Worm (Caenorhabditis elegans) whole organism, L2 larva: Measurements from ENCODE around the gene pqn-63.

ENCODE experiments used
- F13H6.1 ChIP-seq: sonication (generic microtip); optimal IDR thresholded peaks from 2 replicates; lab custom pipeline; 2016; ENCODE audit warnings: missing genetic modification characterization, missing compliant biosample characterization
- ama-1 ChIP-seq: fragments of 150-350 bp; optimal IDR thresholded peaks from 2 replicates; lab custom pipeline; 2018; ENCODE audit warnings: inconsistent platforms
- ceh-82 ChIP-seq: fragments of 150-350 bp; optimal IDR thresholded peaks from 2 replicates; lab custom pipeline; 2014; ENCODE audit warnings: missing biosample characterization, missing genetic modification characterization
- lin-11 ChIP-seq: fragments of 150-350 bp; sonication (generic microtip); optimal IDR thresholded peaks from 2 replicates; lab custom pipeline; 2014; ENCODE audit warnings: missing biosample characterization, missing genetic modification characterization, inconsistent platforms, mixed read lengths
- lin-13 ChIP-seq: fragments of 150-350 bp; optimal IDR thresholded peaks from 2 replicates; lab custom pipeline; 2014; ENCODE audit warnings: missing biosample characterization, missing genetic modification reagents, missing genetic modification characterization
- lin-39 ChIP-seq: fragments of 150-350 bp; optimal IDR thresholded peaks from 2 replicates; lab custom pipeline; 2014; ENCODE audit warnings: missing biosample characterization, missing genetic modification reagents, missing genetic modification characterization
- nhr-12 ChIP-seq: fragments of 150-350 bp; optimal IDR thresholded peaks from 2 replicates; lab custom pipeline; 2014; ENCODE audit warnings: missing biosample characterization, missing genetic modification characterization
- nhr-129 ChIP-seq: fragments of 150-350 bp; optimal IDR thresholded peaks from 2 replicates; lab custom pipeline; 2014; ENCODE audit warnings: missing biosample characterization, missing genetic modification characterization
- nhr-25 ChIP-seq: fragments of 150-350 bp; sonication (generic microtip); optimal IDR thresholded peaks from 3 replicates; lab custom pipeline; 2014; ENCODE audit warnings: missing biosample characterization, missing genetic modification characterization
- peb-1 ChIP-seq: fragments of 150-350 bp; optimal IDR thresholded peaks from 2 replicates; lab custom pipeline; 2014; ENCODE audit warnings: missing biosample characterization, missing genetic modification characterization
- snpc-4 ChIP-seq: fragments of 150-350 bp; optimal IDR thresholded peaks from 2 replicates; lab custom pipeline; 2014; ENCODE audit warnings: missing biosample characterization, missing genetic modification characterization

DNA sequence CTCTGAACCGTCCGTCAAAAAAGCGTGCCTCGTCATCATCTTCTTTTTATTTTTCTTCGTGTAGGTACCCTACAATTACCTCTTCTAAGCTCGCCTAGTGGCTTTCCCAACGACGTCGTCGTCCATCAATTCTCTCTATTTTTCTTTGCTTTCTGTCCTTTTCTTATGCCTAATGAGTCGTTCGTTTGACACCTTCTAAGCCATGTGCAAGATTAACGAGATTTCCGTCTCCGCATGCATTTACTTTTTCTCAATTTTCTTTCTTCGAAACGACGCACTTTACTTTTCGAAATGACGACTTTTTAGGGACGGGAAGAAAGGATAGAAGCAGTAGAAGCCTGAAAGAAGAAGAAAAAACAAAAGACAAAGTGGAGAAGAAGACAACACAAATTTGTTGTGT lies 50.6 kb downstream of the pqn-63 start, which contains the start of gene ZK287.1:
- TF ChIP-seq lin-39 (no peak), ama-1 (no peak), nhr-12 (no peak), nhr-129 (tag; lab: Kevin White, UChicago) (no peak), lin-13 (GFP tag; lab: Kevin White, UChicago) (no peak), nhr-25 (no peak), F13H6.1 (tag; lab: Kevin White, UChicago) (no peak), lin-11 (tag; lab: Kevin White, UChicago) (no peak), ceh-82 (tag; lab: Kevin White, UChicago) (no peak), peb-1 (tag; lab: Kevin White, UChicago) (no peak), snpc-4 (tag; lab: Kevin White, UChicago) (no peak)
